Fruit fly (Drosophila melanogaster): ENCODE results near the gene CG32152.

The CG32152 gene

dm6 chr3L:16161847-16162556, 18.2 kb upstream of the CG32152 start (continued):
- no peak for TF ChIP-seq corto (GFP tag; optimal IDR thresholded peaks at IDR 0.05)
- TF ChIP-seq Hmr (GFP tag; optimal IDR thresholded peaks at IDR 0.05), result peak; percentile 82
- TF ChIP-seq hkb (optimal IDR thresholded peaks at IDR 0.05), result no peak
- TF ChIP-seq hkb (GFP tag; IDR thresholded peaks at IDR 0.05), result peak; percentile 58; the same call in 1 of the 2 replicates
- TF ChIP-seq CG4404 (GFP tag; IDR thresholded peaks at IDR 0.05), result no peak
- TF ChIP-seq Gug (GFP tag; IDR thresholded peaks at IDR 0.05), result peak; percentile 26; the same call in 1 of the 4 replicates
- TF ChIP-seq ab (GFP tag; optimal IDR thresholded peaks at IDR 0.05), result peak; percentile 22
- TF ChIP-seq h (optimal IDR thresholded peaks at IDR 0.05), result no peak
- peak; percentile 87 for TF ChIP-seq row (GFP tag; IDR thresholded peaks at IDR 0.05)
- 0 out of 3 replicates have a peak, but pooled peaks have one; percentile 39 for TF ChIP-seq ase (GFP tag; IDR thresholded peaks at IDR 0.05)
- TF ChIP-seq CG14710 (tag; optimal IDR thresholded peaks at IDR 0.05), result peak; percentile 54
- no peak for TF ChIP-seq ranshi (GFP tag; IDR thresholded peaks at IDR 0.05)
- TF ChIP-seq CG3847 (GFP tag; IDR thresholded peaks at IDR 0.05), result peak; percentile 67
- TF ChIP-seq croc (GFP tag; conservative IDR thresholded peaks at IDR 0.05), result peak; percentile 29; the same call in 2 of the 3 replicates
- peak; percentile 2 for TF ChIP-seq CG3407 (GFP tag; optimal IDR thresholded peaks at IDR 0.05)
- TF ChIP-seq so (GFP tag; IDR thresholded peaks at IDR 0.05), result peak; percentile 87
- TF ChIP-seq CG14860 (GFP tag; IDR thresholded peaks at IDR 0.05; ENCODE audit: partially characterized antibody), result no peak
- peak; percentile 23 for TF ChIP-seq CrebB (tag; optimal IDR thresholded peaks at IDR 0.05)
- no peak for TF ChIP-seq CG11093 (GFP tag; IDR thresholded peaks at IDR 0.05)
- TF ChIP-seq ci (GFP tag; IDR thresholded peaks at IDR 0.05), result peak; percentile 58; the same call in 1 of the 3 replicates
- peak; percentile 64 for TF ChIP-seq CG15011 (GFP tag; optimal IDR thresholded peaks at IDR 0.05)
- TF ChIP-seq E2f1 (GFP tag; IDR thresholded peaks at IDR 0.05), result peak; percentile 41
- TF ChIP-seq CG17612 (GFP tag; IDR thresholded peaks at IDR 0.05), result peak; percentile 16; the same call in 1 of the 2 replicates
- TF ChIP-seq CG9727 (GFP tag; optimal IDR thresholded peaks at IDR 0.05), result peak; percentile 69
- no peak for TF ChIP-seq btn (GFP tag; optimal IDR thresholded peaks at IDR 0.05)
- no peak; the same call in 1 of the 2 replicates for TF ChIP-seq CG11247 (GFP tag; IDR thresholded peaks at IDR 0.05)
- TF ChIP-seq dm (GFP tag; optimal IDR thresholded peaks at IDR 0.05), result peak; percentile 1
- TF ChIP-seq CG6765 (GFP tag; optimal IDR thresholded peaks at IDR 0.05), result peak; percentile 68
- peak; percentile 86 for TF ChIP-seq cwo (GFP tag; optimal IDR thresholded peaks at IDR 0.05)
- peak; percentile 83 for TF ChIP-seq dysf (GFP tag; IDR thresholded peaks at IDR 0.05)
- no peak for TF ChIP-seq YL-1 (GFP tag; optimal IDR thresholded peaks at IDR 0.05)
- TF ChIP-seq lab (GFP tag; optimal IDR thresholded peaks at IDR 0.05), result peak; percentile 89
- no peak for TF ChIP-seq Nf-YA (GFP tag; IDR thresholded peaks at IDR 0.05)
- no peak for TF ChIP-seq jigr1 (GFP tag; IDR thresholded peaks at IDR 0.05)
- TF ChIP-seq CG18011 (GFP tag; optimal IDR thresholded peaks at IDR 0.05), result peak; percentile 58
- no peak for TF ChIP-seq CG3065 (GFP tag; optimal IDR thresholded peaks at IDR 0.05)
- TF ChIP-seq Ptx1 (GFP tag; IDR thresholded peaks at IDR 0.05), result peak; percentile 58
- no peak for TF ChIP-seq CG3838 (GFP tag; optimal IDR thresholded peaks at IDR 0.05)
- TF ChIP-seq CG6683 (GFP tag; optimal IDR thresholded peaks at IDR 0.05), result peak; percentile 52
- no peak for TF ChIP-seq ato (GFP tag; IDR thresholded peaks at IDR 0.05; ENCODE audit: partially characterized antibody)
- no peak for TF ChIP-seq CG14965 (GFP tag; optimal IDR thresholded peaks at IDR 0.05; ENCODE audit: borderline replicate concordance)
- TF ChIP-seq CG12769 (tag; optimal IDR thresholded peaks at IDR 0.05), result peak; percentile 19
- peak; percentile 62 for TF ChIP-seq CG17568 (GFP tag; optimal IDR thresholded peaks at IDR 0.05)
- peak; percentile 52 for TF ChIP-seq pnt (GFP tag; optimal IDR thresholded peaks at IDR 0.05)
- TF ChIP-seq Sry-δ (GFP tag; optimal IDR thresholded peaks at IDR 0.05), result peak; percentile 14
- TF ChIP-seq CG7839 (tag; optimal IDR thresholded peaks at IDR 0.05), result peak; percentile 85
- no peak for TF ChIP-seq GATAe (GFP tag; conservative IDR thresholded peaks at IDR 0.05)
- TF ChIP-seq CG13775 (GFP tag; optimal IDR thresholded peaks at IDR 0.05), result peak; percentile 47
- peak; percentile 83 for TF ChIP-seq gem (tag; optimal IDR thresholded peaks at IDR 0.05)
- no peak for TF ChIP-seq Doc3 (GFP tag; IDR thresholded peaks at IDR 0.05; ENCODE audit: partially characterized antibody)
